Fruit fly (Drosophila melanogaster): ENCODE measurements around the gene CG14312.

The CG14312 gene

DNA sequence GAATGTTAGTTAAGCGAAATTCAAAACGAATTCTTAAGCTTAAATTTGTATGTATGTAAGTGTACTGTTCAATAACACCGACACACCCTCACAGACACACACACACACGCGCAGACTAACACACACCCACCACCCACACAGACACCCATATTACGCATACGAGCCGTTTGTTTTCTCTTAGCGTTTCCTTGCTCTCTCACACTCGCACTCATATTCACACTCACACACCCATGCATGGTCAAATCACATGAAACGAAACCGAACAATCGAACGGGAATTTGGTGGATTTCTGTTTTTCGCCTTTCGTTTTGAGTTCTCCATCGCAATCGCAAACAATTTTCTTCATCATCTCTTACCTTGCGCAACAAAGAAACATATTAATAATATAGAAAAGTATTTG lies 34.1 kb downstream of the CG14312 start (continued):
- no peak for TF ChIP-seq CG8359 (GFP tag; optimal IDR thresholded peaks at IDR 0.05; ENCODE audit: borderline replicate concordance)
- no peak for TF ChIP-seq YL-1 (GFP tag; optimal IDR thresholded peaks at IDR 0.05)
- TF ChIP-seq CG4328 (GFP tag; optimal IDR thresholded peaks at IDR 0.05): no peak
- TF ChIP-seq CG17328 (GFP tag; IDR thresholded peaks at IDR 0.05): no peak
- no peak for TF ChIP-seq eve (GFP tag; optimal IDR thresholded peaks at IDR 0.05)
- TF ChIP-seq Dek (tag; optimal IDR thresholded peaks at IDR 0.05): no peak
- TF ChIP-seq crol (GFP tag; IDR thresholded peaks at IDR 0.05): no peak
- TF ChIP-seq Scr (GFP tag; IDR thresholded peaks at IDR 0.05; ENCODE audit: partially characterized antibody): 0 out of 2 replicates have a peak, but pooled peaks have one; percentile 11
- no peak for TF ChIP-seq Sin3A (optimal IDR thresholded peaks at IDR 0.05)
- no peak for TF ChIP-seq Dll (GFP tag; IDR thresholded peaks at IDR 0.05; ENCODE audit: partially characterized antibody)
- TF ChIP-seq CG2199 (GFP tag; IDR thresholded peaks at IDR 0.05): peak; percentile 61; the same call in 1 of the 3 replicates
- no peak for TF ChIP-seq dati (GFP tag; IDR thresholded peaks at IDR 0.05)
- no peak for TF ChIP-seq CG1024 (GFP tag; IDR thresholded peaks at IDR 0.05)
- no peak for TF ChIP-seq CG8388 (GFP tag; optimal IDR thresholded peaks at IDR 0.05)
- no peak for TF ChIP-seq ATbp (GFP tag; optimal IDR thresholded peaks at IDR 0.05)
- no peak for TF ChIP-seq CG10267 (tag; optimal IDR thresholded peaks at IDR 0.05)
- no peak for TF ChIP-seq Fer1 (GFP tag; optimal IDR thresholded peaks at IDR 0.05)
- TF ChIP-seq gce (GFP tag; IDR thresholded peaks at IDR 0.05): no peak
- TF ChIP-seq CG6654 (GFP tag; optimal IDR thresholded peaks at IDR 0.05): no peak
- no peak for TF ChIP-seq tx (GFP tag; optimal IDR thresholded peaks at IDR 0.05)
- no peak for TF ChIP-seq Six4 (GFP tag; optimal IDR thresholded peaks at IDR 0.05)
- TF ChIP-seq CG9876 (GFP tag; optimal IDR thresholded peaks at IDR 0.05): no peak
- peak; percentile 30 to 73 for TF ChIP-seq Trl (optimal IDR thresholded peaks at IDR 0.05)
- TF ChIP-seq Trl (GFP tag; optimal IDR thresholded peaks at IDR 0.05): no peak
- TF ChIP-seq CG12155 (GFP tag; optimal IDR thresholded peaks at IDR 0.05): no peak

DNA sequence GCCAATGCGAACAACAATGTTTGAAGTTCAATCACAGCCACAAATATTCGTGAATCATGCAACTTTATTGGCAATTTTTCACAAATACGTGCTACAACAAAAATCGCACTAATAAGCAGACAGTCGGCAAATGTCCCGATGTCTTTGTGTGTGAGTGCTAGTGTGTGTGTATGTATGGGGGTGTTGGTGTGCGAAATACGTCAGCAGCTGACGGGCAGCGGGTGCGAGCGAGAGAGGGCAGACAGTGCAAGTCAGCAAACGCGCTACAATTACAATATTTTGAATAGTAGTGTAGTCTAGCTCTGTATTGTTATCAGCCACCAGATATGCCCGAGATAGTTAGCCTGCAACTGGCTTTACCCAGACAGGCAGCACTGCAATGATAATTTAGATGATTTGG lies 37.3 kb downstream of the CG14312 start:
- TF ChIP-seq CG2116 (GFP tag; optimal IDR thresholded peaks at IDR 0.05) (no peak), Nf-YC (tag; optimal IDR thresholded peaks at IDR 0.05) (no peak), Ravus (GFP tag; IDR thresholded peaks at IDR 0.05) (no peak), trh (GFP tag; optimal IDR thresholded peaks at IDR 0.05) (no peak), gt (GFP tag; IDR thresholded peaks at IDR 0.05) (no peak), CG17328 (GFP tag; IDR thresholded peaks at IDR 0.05) (no peak), MTF-1 (GFP tag; optimal IDR thresholded peaks at IDR 0.05; ENCODE audit: borderline replicate concordance) (no peak), ewg (GFP tag; optimal IDR thresholded peaks at IDR 0.05) (no peak), CG11085 (GFP tag; IDR thresholded peaks at IDR 0.05) (no peak), CG13287 (GFP tag; IDR thresholded peaks at IDR 0.05; ENCODE audit: partially characterized antibody) (no peak), abd-A (tag; optimal IDR thresholded peaks at IDR 0.05) (peak; percentile 5), CG6654 (GFP tag; optimal IDR thresholded peaks at IDR 0.05) (no peak), Abd-B (GFP tag; optimal IDR thresholded peaks at IDR 0.05) (no peak), TFAM (GFP tag; optimal IDR thresholded peaks at IDR 0.05) (no peak), CG10654 (GFP tag; optimal IDR thresholded peaks at IDR 0.05) (no peak), Med (GFP tag) (peak; percentile 36), klu (GFP tag; IDR thresholded peaks at IDR 0.05) (no peak), cg (GFP tag; optimal IDR thresholded peaks at IDR 0.05) (peak; percentile 59), CG18619 (GFP tag; optimal IDR thresholded peaks at IDR 0.05) (no peak), Drgx (GFP tag; IDR thresholded peaks at IDR 0.05) (no peak), CG2875 (GFP tag; optimal IDR thresholded peaks at IDR 0.05) (no peak), CG1832 (GFP tag; optimal IDR thresholded peaks at IDR 0.05) (peak; percentile 8), CG18262 (tag; optimal IDR thresholded peaks at IDR 0.05) (no peak), tin (GFP tag; optimal IDR thresholded peaks at IDR 0.05) (no peak), Deaf1 (tag; optimal IDR thresholded peaks at IDR 0.05) (peak; percentile 8), Meics (GFP tag; optimal IDR thresholded peaks at IDR 0.05) (no peak), CG8478 (optimal IDR thresholded peaks at IDR 0.05) (peak; percentile 28), CG17361 (GFP tag; IDR thresholded peaks at IDR 0.05) (no peak), CG14710 (tag; optimal IDR thresholded peaks at IDR 0.05) (no peak), CG9817 (tag; optimal IDR thresholded peaks at IDR 0.05) (no peak)
